Worm (Caenorhabditis elegans): ENCODE results near the gene C48D1.9.

Gene C48D1.9

DNA sequence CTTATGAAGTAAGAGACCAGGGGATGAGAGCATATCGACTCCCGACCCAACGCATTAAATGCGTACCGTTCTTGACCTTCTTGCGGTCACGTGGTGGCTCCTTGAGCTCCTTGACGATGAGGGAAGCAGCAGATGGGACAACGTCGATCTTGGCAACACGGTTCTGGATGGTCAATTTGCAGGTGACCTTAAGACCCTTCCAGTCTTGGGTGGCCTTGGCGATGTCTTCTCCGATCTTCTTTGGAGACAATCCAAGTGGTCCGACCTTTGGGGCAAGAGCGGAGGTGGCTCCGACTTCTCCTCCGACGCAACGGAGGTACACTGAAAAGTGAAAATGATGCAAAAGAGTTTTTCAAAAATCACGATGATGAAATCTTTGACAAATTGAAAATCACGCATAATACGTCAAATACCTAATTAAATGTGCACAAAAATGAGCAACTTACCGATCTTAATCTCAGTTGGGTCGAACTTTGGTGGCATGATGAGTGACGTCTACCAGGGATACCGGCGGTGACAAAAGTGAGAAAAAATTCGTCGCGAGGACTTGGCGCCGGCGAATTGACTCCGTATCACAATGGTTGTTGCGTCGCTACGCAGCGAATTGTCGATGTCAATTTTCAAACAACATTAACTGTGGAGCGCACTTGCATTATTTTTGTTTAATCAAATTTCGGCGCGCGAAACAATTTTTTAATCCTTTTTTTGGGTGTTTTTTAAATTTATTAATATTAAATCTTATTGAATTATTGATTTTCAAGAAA, 30.8 kb upstream of the C48D1.9 start, which contains the start of gene rpl-12 (continued):
- peak; percentile 95 for TF ChIP-seq fkh-4 (tag; optimal IDR thresholded peaks at IDR 0.05; ENCODE audit: borderline replicate concordance)
- TF ChIP-seq lin-14 (GFP tag; optimal IDR thresholded peaks at IDR 0.05) = peak; percentile 99
- peak; percentile 99 for TF ChIP-seq xbp-1 (tag; optimal IDR thresholded peaks at IDR 0.05)
- TF ChIP-seq unc-98 (GFP tag; IDR thresholded peaks at IDR 0.05) = peak; percentile 91
- no peak for TF ChIP-seq unc-30 (tag; optimal IDR thresholded peaks at IDR 0.05)
- TF ChIP-seq mep-1 (tag; optimal IDR thresholded peaks at IDR 0.05) = peak; percentile 100
- TF ChIP-seq ceh-8 (GFP tag; optimal IDR thresholded peaks at IDR 0.05) = peak; percentile 98
- peak in 1 of 2 experiments; percentile 96 for TF ChIP-seq ztf-11 (tag; optimal IDR thresholded peaks at IDR 0.05)
- peak; percentile 94 for TF ChIP-seq zag-1 (tag; optimal IDR thresholded peaks at IDR 0.05)
- peak; percentile 99 for TF ChIP-seq nhr-19 (GFP tag; conservative IDR thresholded peaks at IDR 0.05)
- TF ChIP-seq aha-1 (tag; optimal IDR thresholded peaks at IDR 0.05) = peak; percentile 86
- TF ChIP-seq snpc-4 (tag; optimal IDR thresholded peaks at IDR 0.05) = peak; percentile 92
- TF ChIP-seq nhr-90 (tag; optimal IDR thresholded peaks at IDR 0.05; ENCODE audit: poor library complexity) = peak; percentile 99
- TF ChIP-seq blmp-1 (tag; optimal IDR thresholded peaks at IDR 0.05) = peak; percentile 83
- peak; percentile 96 for TF ChIP-seq skn-1 (tag; optimal IDR thresholded peaks at IDR 0.05)
- peak; percentile 97 for TF ChIP-seq fos-1 (tag; optimal IDR thresholded peaks at IDR 0.05)
- peak; percentile 100 for TF ChIP-seq nhr-71 (tag; optimal IDR thresholded peaks at IDR 0.05)
- TF ChIP-seq nhr-84 (tag; optimal IDR thresholded peaks at IDR 0.05) = peak; percentile 67
- TF ChIP-seq aly-2 (tag; optimal IDR thresholded peaks at IDR 0.05) = peak; percentile 93
- TF ChIP-seq ceh-63 (GFP tag; optimal IDR thresholded peaks at IDR 0.05) = peak; percentile 77
- peak; percentile 98 for TF ChIP-seq jun-1 (tag; optimal IDR thresholded peaks at IDR 0.05)
- peak; percentile 99 for TF ChIP-seq dsc-1 (tag; optimal IDR thresholded peaks at IDR 0.05)
- TF ChIP-seq ceh-88 (GFP tag; IDR thresholded peaks at IDR 0.05) = peak; percentile 97
- TF ChIP-seq ceh-82 (tag; optimal IDR thresholded peaks at IDR 0.05) = peak; percentile 98 to 100 (median 99)
- peak; percentile 21 for TF ChIP-seq unc-62 (GFP tag; optimal IDR thresholded peaks at IDR 0.05)
- no peak for TF ChIP-seq hlh-4 (tag; optimal IDR thresholded peaks at IDR 0.05)
- peak; percentile 98 for TF ChIP-seq efl-1 (optimal IDR thresholded peaks at IDR 0.05)
- TF ChIP-seq efl-1 (GFP tag; optimal IDR thresholded peaks at IDR 0.05 in 1 of 2) = peak; percentile 93 to 100
- TF ChIP-seq irx-1 (tag; optimal IDR thresholded peaks at IDR 0.05) = peak; percentile 99
- no peak for TF ChIP-seq pqm-1 (tag; optimal IDR thresholded peaks at IDR 0.05)
- TF ChIP-seq dpl-1 (GFP tag; optimal IDR thresholded peaks at IDR 0.05) = peak; percentile 96 to 98 (median 97)
- TF ChIP-seq nhr-237 (tag; optimal IDR thresholded peaks at IDR 0.05) = peak; percentile 96
- TF ChIP-seq vab-15 (tag; optimal IDR thresholded peaks at IDR 0.05) = peak; percentile 97
- TF ChIP-seq lir-3 (tag; optimal IDR thresholded peaks at IDR 0.05; ENCODE audit: poor library complexity) = peak; percentile 95
- TF ChIP-seq elt-2 (tag; optimal IDR thresholded peaks at IDR 0.05) = peak; percentile 90
- TF ChIP-seq hpl-2 (GFP tag; optimal IDR thresholded peaks at IDR 0.05) = peak; percentile 93
- TF ChIP-seq F16B12.6 (tag; optimal IDR thresholded peaks at IDR 0.05) = peak; percentile 79
- TF ChIP-seq C16A3.4 (tag; optimal IDR thresholded peaks at IDR 0.05) = peak; percentile 99
- no peak for TF ChIP-seq sptf-1 (tag; optimal IDR thresholded peaks at IDR 0.05)
- no peak for TF ChIP-seq tlp-1 (tag; optimal IDR thresholded peaks at IDR 0.05)
- peak; percentile 99 for TF ChIP-seq swsn-7 (tag; optimal IDR thresholded peaks at IDR 0.05)
- TF ChIP-seq unc-86 (tag; optimal IDR thresholded peaks at IDR 0.05) = peak; percentile 99
- peak; percentile 93 for TF ChIP-seq mef-2 (tag; optimal IDR thresholded peaks at IDR 0.05)
- TF ChIP-seq pax-3 (tag; optimal IDR thresholded peaks at IDR 0.05) = peak; percentile 98
- TF ChIP-seq egl-13 (tag; optimal IDR thresholded peaks at IDR 0.05) = peak; percentile 97
- no peak for TF ChIP-seq hlh-17 (GFP tag; optimal IDR thresholded peaks at IDR 0.05; ENCODE audit: borderline replicate concordance)
- TF ChIP-seq fkh-8 (tag; optimal IDR thresholded peaks at IDR 0.05) = peak; percentile 100
- peak; percentile 86 to 99 (median 98) for TF ChIP-seq elt-3 (tag; optimal IDR thresholded peaks at IDR 0.05)
- peak; percentile 99 for TF ChIP-seq nhr-47 (tag; optimal IDR thresholded peaks at IDR 0.05)
- peak; percentile 100 for TF ChIP-seq unc-130 (tag; optimal IDR thresholded peaks at IDR 0.05)
- TF ChIP-seq ama-1 (optimal IDR thresholded peaks at IDR 0.05) = peak; percentile 68
- peak; percentile 96 for TF ChIP-seq mab-9 (GFP tag; IDR thresholded peaks at IDR 0.05)
